Fruit fly (Drosophila melanogaster): Measurements from ENCODE around the gene tnc.

The tnc gene

dm6 chr3R:25069569-25069968 is 85.4 kb downstream of the tnc start, which contains the start of the genes Stt3B and CG11839 (continued):
- TF ChIP-seq Pdp1 (GFP tag; optimal IDR thresholded peaks at IDR 0.05) (peak in 1 of 2 experiments; percentile 84), CG10462 (GFP tag; optimal IDR thresholded peaks at IDR 0.05) (peak; percentile 39), amos (GFP tag; IDR thresholded peaks at IDR 0.05; ENCODE audit: partially characterized antibody) (peak; percentile 90), Hey (tag; optimal IDR thresholded peaks at IDR 0.05) (no peak), cato (GFP tag; optimal IDR thresholded peaks at IDR 0.05; ENCODE audit: borderline replicate concordance) (no peak), en (GFP tag; optimal IDR thresholded peaks at IDR 0.05) (peak; percentile 25), Lim3 (GFP tag; IDR thresholded peaks at IDR 0.05) (no peak), CG16815 (GFP tag; optimal IDR thresholded peaks at IDR 0.05) (no peak), jing (GFP tag; optimal IDR thresholded peaks at IDR 0.05) (no peak), CG8478 (optimal IDR thresholded peaks at IDR 0.05) (no peak), CG7357 (GFP tag; IDR thresholded peaks at IDR 0.05) (no peak), klu (GFP tag; IDR thresholded peaks at IDR 0.05) (no peak), sqz (GFP tag; optimal IDR thresholded peaks at IDR 0.05) (no peak), ash1 (GFP tag; optimal IDR thresholded peaks at IDR 0.05) (no peak), Mrtf (GFP tag; IDR thresholded peaks at IDR 0.05) (0 out of 3 replicates have a peak, but pooled peaks have one; percentile 13), Taf1 (GFP tag; IDR thresholded peaks at IDR 0.05) (peak; percentile 65; the same call in 1 of the 2 replicates), sna (GFP tag; IDR thresholded peaks at IDR 0.05; ENCODE audit: partially characterized antibody) (peak; percentile 93), hth (optimal IDR thresholded peaks at IDR 0.05) (no peak), Camta (GFP tag; optimal IDR thresholded peaks at IDR 0.05) (peak; percentile 74), wor (GFP tag; IDR thresholded peaks at IDR 0.05) (no peak), kay (GFP tag; optimal IDR thresholded peaks at IDR 0.05) (peak; percentile 48), CG13775 (GFP tag; optimal IDR thresholded peaks at IDR 0.05) (peak; percentile 74), E2f1 (GFP tag; IDR thresholded peaks at IDR 0.05) (peak; percentile 61; the same call in 1 of the 2 replicates), CG11696 (GFP tag; IDR thresholded peaks at IDR 0.05) (no peak), MBD-R2 (GFP tag; IDR thresholded peaks at IDR 0.05) (peak; percentile 96), CG10431 (GFP tag; optimal IDR thresholded peaks at IDR 0.05) (peak; percentile 27), Abd-B (GFP tag; optimal IDR thresholded peaks at IDR 0.05) (no peak), cas (GFP tag; IDR thresholded peaks at IDR 0.05) (peak; percentile 10; the same call in 1 of the 2 replicates), CG6791 (GFP tag; IDR thresholded peaks at IDR 0.05; ENCODE audit: partially characterized antibody) (peak; percentile 82), chm (GFP tag; IDR thresholded peaks at IDR 0.05) (no peak), Poxn (GFP tag; IDR thresholded peaks at IDR 0.05) (no peak), lola (GFP tag; optimal IDR thresholded peaks at IDR 0.05) (peak in 1 of 3 experiments; percentile 68), kah (GFP tag; optimal IDR thresholded peaks at IDR 0.05) (no peak), CG4854 (GFP tag; optimal IDR thresholded peaks at IDR 0.05) (peak; percentile 59), CG18619 (GFP tag; optimal IDR thresholded peaks at IDR 0.05) (no peak), Doc2 (GFP tag; IDR thresholded peaks at IDR 0.05) (no peak), GATAe (GFP tag; conservative IDR thresholded peaks at IDR 0.05) (no peak), CG12299 (tag; optimal IDR thresholded peaks at IDR 0.05) (peak; percentile 42), btn (GFP tag; optimal IDR thresholded peaks at IDR 0.05) (peak; percentile 43), Trl (optimal IDR thresholded peaks at IDR 0.05) (no peak), Trl (GFP tag; optimal IDR thresholded peaks at IDR 0.05) (peak; percentile 84), repo (GFP tag; optimal IDR thresholded peaks at IDR 0.05) (peak; percentile 49), Mad (GFP tag; optimal IDR thresholded peaks at IDR 0.05) (peak; percentile 72), shn (GFP tag; optimal IDR thresholded peaks at IDR 0.05) (peak; percentile 81), bbx (GFP tag; IDR thresholded peaks at IDR 0.05; ENCODE audit: partially characterized antibody) (peak; percentile 84), CG7987 (GFP tag; optimal IDR thresholded peaks at IDR 0.05) (peak; percentile 30), Hr78 (GFP tag; optimal IDR thresholded peaks at IDR 0.05) (no peak), CG31441 (GFP tag; IDR thresholded peaks at IDR 0.05) (no peak), Dek (tag; optimal IDR thresholded peaks at IDR 0.05) (no peak), CG17361 (GFP tag; IDR thresholded peaks at IDR 0.05) (no peak; the same call in 1 of the 3 replicates), CG31388 (GFP tag; optimal IDR thresholded peaks at IDR 0.05) (peak; percentile 48), CG8089 (GFP tag; optimal IDR thresholded peaks at IDR 0.05) (peak; percentile 32)
